Fruit fly (Drosophila melanogaster) whole organism, embryonic: ENCODE results near the gene CG3036.

Experiments
- Atf-2 ChIP-seq: fragments of 200-800 bp; sonication (Bioruptor generic); optimal IDR thresholded peaks from 2 replicates; lab custom pipeline; 2016; ENCODE audit warnings: missing biosample characterization, missing genetic modification characterization
- CG10209 ChIP-seq: fragments of 200-800 bp; sonication (Bioruptor generic); optimal IDR thresholded peaks from 3 replicates; lab custom pipeline; 2017; ENCODE audit warnings: missing biosample characterization, mild to moderate bottlenecking, missing genetic modification characterization, missing genetic modification reagents
- CG1024 ChIP-seq: fragments of 200-800 bp; sonication (Bioruptor generic); IDR thresholded peaks from 2 replicates; pipeline ENCODE4 v1.3.6; 2022; ENCODE audit warnings: missing biosample characterization, missing genetic modification characterization
- CG10366 ChIP-seq: fragments of 200-800 bp; sonication (Bioruptor generic); IDR thresholded peaks from 2 replicates; pipeline ENCODE4 v1.3.6; 2022; ENCODE audit warnings: missing biosample characterization, missing genetic modification characterization
- CG10543 ChIP-seq: fragments of 200-800 bp; sonication (Bioruptor generic); optimal IDR thresholded peaks from 3 replicates; lab custom pipeline; 2017; ENCODE audit warnings: missing biosample characterization, mild to moderate bottlenecking, missing genetic modification characterization, moderate library complexity
- CG10959 ChIP-seq: fragments of 200-800 bp; sonication (Bioruptor generic); IDR thresholded peaks from 2 replicates; pipeline ENCODE4 v1.3.6; 2022; ENCODE audit warnings: missing biosample characterization, missing genetic modification characterization
- CG11695 ChIP-seq: fragments of 200-800 bp; sonication (Bioruptor generic); IDR thresholded peaks from 3 replicates; pipeline ENCODE4 v1.3.6; 2022; ENCODE audit warnings: missing biosample characterization, missing genetic modification characterization
- CG12299 ChIP-seq: fragments of 200-800 bp; sonication (Bioruptor generic); optimal IDR thresholded peaks from 2 replicates; lab custom pipeline; 2018; ENCODE audit warnings: missing biosample characterization, mild to moderate bottlenecking, missing genetic modification characterization
- CG13123 ChIP-seq: fragments of 200-800 bp; sonication (Bioruptor generic); optimal IDR thresholded peaks from 2 replicates; lab custom pipeline; 2016; ENCODE audit warnings: missing biosample characterization, missing genetic modification characterization
- CG13424 ChIP-seq: fragments of 200-800 bp; sonication (Bioruptor generic); optimal IDR thresholded peaks from 2 replicates; lab custom pipeline; 2019; ENCODE audit warnings: missing biosample characterization, mild to moderate bottlenecking, missing genetic modification characterization, moderate library complexity
- CG15696 ChIP-seq: fragments of 200-800 bp; sonication (Bioruptor generic); optimal IDR thresholded peaks from 2 replicates; lab custom pipeline; 2019; ENCODE audit warnings: missing biosample characterization, mild to moderate bottlenecking, missing genetic modification characterization, moderate library complexity
- CG1603 ChIP-seq: fragments of 200-800 bp; sonication (Bioruptor generic); optimal IDR thresholded peaks from 2 replicates; lab custom pipeline; 2019; ENCODE audit warnings: missing biosample characterization, mild to moderate bottlenecking, missing genetic modification characterization, moderate library complexity
- CG17359 ChIP-seq: fragments of 200-800 bp; sonication (Bioruptor generic); optimal IDR thresholded peaks from 3 replicates; lab custom pipeline; 2018; ENCODE audit warnings: missing biosample characterization, mild to moderate bottlenecking, missing genetic modification characterization, moderate library complexity
- CG17361 ChIP-seq: fragments of 200-800 bp; sonication (Bioruptor generic); IDR thresholded peaks from 3 replicates; pipeline ENCODE4 v1.3.6; 2022; ENCODE audit warnings: missing biosample characterization, missing genetic modification characterization
- CG2199 ChIP-seq: fragments of 200-800 bp; sonication (Bioruptor generic); IDR thresholded peaks from 3 replicates; pipeline ENCODE4 v1.3.6; 2022; ENCODE audit warnings: missing biosample characterization, missing genetic modification characterization
- CG2712 ChIP-seq: fragments of 200-800 bp; optimal IDR thresholded peaks from 3 replicates; lab custom pipeline; 2019; ENCODE audit warnings: missing biosample characterization, mild to moderate bottlenecking, missing genetic modification characterization, moderate library complexity
- CG34376 ChIP-seq: fragments of 200-800 bp; sonication (Bioruptor generic); optimal IDR thresholded peaks from 2 replicates; lab custom pipeline; 2018; ENCODE audit warnings: missing biosample characterization, mild to moderate bottlenecking, missing genetic modification characterization
- CG4424 ChIP-seq: fragments of 200-800 bp; sonication (Bioruptor generic); optimal IDR thresholded peaks from 3 replicates; lab custom pipeline; 2016; ENCODE audit warnings: missing biosample characterization, missing genetic modification characterization
- CG4730 ChIP-seq: fragments of 200-800 bp; sonication (Bioruptor generic); IDR thresholded peaks from 2 replicates; pipeline ENCODE4 v1.3.6; 2022; ENCODE audit warnings: missing biosample characterization, missing genetic modification characterization
- CG4854 ChIP-seq: fragments of 200-800 bp; sonication (Bioruptor generic); optimal IDR thresholded peaks from 2 replicates; lab custom pipeline; 2016; ENCODE audit warnings: missing biosample characterization, missing genetic modification characterization, inconsistent platforms
- CG7271 ChIP-seq: fragments of 200-800 bp; sonication (Bioruptor generic); optimal IDR thresholded peaks from 2 replicates; lab custom pipeline; 2018; ENCODE audit warnings: missing biosample characterization, mild to moderate bottlenecking, missing genetic modification characterization, moderate library complexity
- CG7745 ChIP-seq: fragments of 200-800 bp; sonication (Bioruptor generic); optimal IDR thresholded peaks from 2 replicates; lab custom pipeline; 2018; ENCODE audit warnings: missing biosample characterization, mild to moderate bottlenecking, missing genetic modification characterization, moderate library complexity
- Chrac-16 ChIP-seq: fragments of 200-800 bp; sonication (Bioruptor generic); optimal IDR thresholded peaks from 3 replicates; lab custom pipeline; 2016; ENCODE audit warnings: missing biosample characterization, missing genetic modification characterization
- D19A ChIP-seq: fragments of 200-800 bp; optimal IDR thresholded peaks from 3 replicates; lab custom pipeline; 2019; ENCODE audit warnings: missing biosample characterization, mild to moderate bottlenecking, missing genetic modification characterization, moderate library complexity
- E2f1 ChIP-seq: fragments of 200-800 bp; sonication (Bioruptor generic); IDR thresholded peaks from 2 replicates; pipeline ENCODE4 v1.3.6; 2022; ENCODE audit warnings: missing biosample characterization, missing genetic modification characterization
- Fer2 ChIP-seq: fragments of 200-800 bp; sonication (Bioruptor generic); optimal IDR thresholded peaks from 2 replicates; lab custom pipeline; 2018; ENCODE audit warnings: missing biosample characterization, mild to moderate bottlenecking, missing genetic modification characterization, moderate library complexity
- H15 ChIP-seq: fragments of 200-800 bp; sonication (Bioruptor generic); IDR thresholded peaks from 3 replicates; pipeline ENCODE4 v1.3.6; 2022; ENCODE audit warnings: missing biosample characterization, missing genetic modification characterization
- Hr51 ChIP-seq, 2 experiments: fragments of 200-800 bp; sonication (Bioruptor generic); optimal IDR thresholded peaks; 2 replicates in 1 of 2; 3 replicates in 1 of 2; lab custom pipeline; 2016 to 2018; ENCODE audit warnings: missing biosample characterization in 2 of 2, missing genetic modification characterization in 2 of 2, mild to moderate bottlenecking in 1 of 2, moderate library complexity in 1 of 2
- Kr ChIP-seq: fragments of 200-800 bp; sonication (Bioruptor generic); optimal IDR thresholded peaks from 2 replicates; lab custom pipeline; 2017; ENCODE audit warnings: missing biosample characterization, mild to moderate bottlenecking, missing genetic modification characterization
- Lhr ChIP-seq: fragments of 200-800 bp; sonication (Bioruptor generic); optimal IDR thresholded peaks from 3 replicates; lab custom pipeline; 2017; ENCODE audit warnings: mild to moderate bottlenecking, missing biosample characterization, missing genetic modification reagents, missing genetic modification characterization
- Nf-YC ChIP-seq: fragments of 200-800 bp; optimal IDR thresholded peaks from 3 replicates; lab custom pipeline; 2019; ENCODE audit warnings: missing biosample characterization, mild to moderate bottlenecking, missing genetic modification characterization, moderate library complexity
- Oli ChIP-seq: fragments of 200-800 bp; sonication (Bioruptor generic); optimal IDR thresholded peaks from 2 replicates; lab custom pipeline; 2018; ENCODE audit warnings: missing biosample characterization, mild to moderate bottlenecking, missing genetic modification characterization, moderate library complexity
- Optix ChIP-seq: fragments of 200-800 bp; sonication (Bioruptor generic); IDR thresholded peaks from 3 replicates; pipeline ENCODE4 v1.3.6; 2022; ENCODE audit warnings: missing biosample characterization, missing genetic modification characterization
- Sox100B ChIP-seq: fragments of 200-800 bp; sonication (Bioruptor generic); optimal IDR thresholded peaks from 3 replicates; lab custom pipeline; 2018; ENCODE audit warnings: missing biosample characterization, mild to moderate bottlenecking, missing genetic modification characterization
- Xrp1 ChIP-seq: fragments of 200-800 bp; sonication (Bioruptor generic); IDR thresholded peaks from 2 replicates; pipeline ENCODE4 v1.3.6; 2022; ENCODE audit warnings: missing biosample characterization, missing genetic modification characterization
- ase ChIP-seq: fragments of 200-800 bp; sonication (Bioruptor generic); IDR thresholded peaks from 3 replicates; pipeline ENCODE4 v1.3.6; 2022; ENCODE audit warnings: missing biosample characterization, missing genetic modification characterization
- da ChIP-seq: fragments of 200-800 bp; sonication (Bioruptor generic); optimal IDR thresholded peaks from 2 replicates; lab custom pipeline; 2016; ENCODE audit warnings: missing biosample characterization, missing genetic modification characterization
- eve ChIP-seq, 2 experiments: fragments of >200 bp; optimal IDR thresholded peaks; 2 replicates each; lab custom pipeline; 2017; ENCODE audit warnings: missing biosample characterization in 2 of 2, missing genetic modification characterization in 2 of 2
- fru ChIP-seq: fragments of >200 bp; optimal IDR thresholded peaks from 2 replicates; lab custom pipeline; 2017
- ftz-f1 ChIP-seq: fragments of 200-800 bp; sonication (Bioruptor generic); optimal IDR thresholded peaks from 2 replicates; lab custom pipeline; 2016; ENCODE audit warnings: missing biosample characterization, missing genetic modification characterization
- gem ChIP-seq: fragments of 200-800 bp; sonication (Bioruptor generic); optimal IDR thresholded peaks from 2 replicates; lab custom pipeline; 2019; ENCODE audit warnings: missing biosample characterization, mild to moderate bottlenecking, missing genetic modification characterization, moderate library complexity
- h ChIP-seq: fragments of >200 bp; optimal IDR thresholded peaks from 2 replicates; lab custom pipeline; 2017
- hkb ChIP-seq, 2 experiments: fragments of 200-800 bp in 1 of 2; fragments of >200 bp in 1 of 2; sonication (Bioruptor generic) in 1 of 2; IDR thresholded peaks in 1 of 2; optimal IDR thresholded peaks in 1 of 2; 2 replicates each; pipeline versions ENCODE4 v1.3.6 to Lab custom; 2017 to 2022; ENCODE audit warnings: missing biosample characterization in 1 of 2, missing genetic modification characterization in 1 of 2
- lab ChIP-seq: fragments of 200-800 bp; sonication (Bioruptor generic); optimal IDR thresholded peaks from 3 replicates; lab custom pipeline; 2017; ENCODE audit warnings: missing biosample characterization, missing genetic modification characterization, mild to moderate bottlenecking, moderate library complexity, missing genetic modification reagents
- nerfin-2 ChIP-seq: fragments of 200-800 bp; sonication (Bioruptor generic); IDR thresholded peaks from 2 replicates; pipeline ENCODE4 v1.3.6; 2022; ENCODE audit warnings: missing biosample characterization, missing genetic modification characterization; ENCODE audit not compliant: partially characterized antibody
- otp ChIP-seq: fragments of 200-800 bp; sonication (Bioruptor generic); IDR thresholded peaks from 3 replicates; pipeline ENCODE4, ENCODE4 v1.3.6; 2022; ENCODE audit warnings: missing biosample characterization, missing genetic modification characterization
- pb ChIP-seq: fragments of 200-800 bp; sonication (Bioruptor generic); optimal IDR thresholded peaks from 3 replicates; lab custom pipeline; 2016; ENCODE audit warnings: missing biosample characterization, missing genetic modification characterization
- pho ChIP-seq: fragments of 200-800 bp; sonication (Bioruptor generic); optimal IDR thresholded peaks from 2 replicates; lab custom pipeline; 2016; ENCODE audit warnings: missing biosample characterization, missing genetic modification characterization
- sima ChIP-seq: fragments of 200-800 bp; sonication (Bioruptor generic); optimal IDR thresholded peaks from 2 replicates; lab custom pipeline; 2016; ENCODE audit warnings: missing biosample characterization, missing genetic modification characterization
- tap ChIP-seq: fragments of 200-800 bp; optimal IDR thresholded peaks from 3 replicates; lab custom pipeline; 2019; ENCODE audit warnings: missing biosample characterization, mild to moderate bottlenecking, missing genetic modification characterization, moderate library complexity
- tup ChIP-seq: fragments of 200-800 bp; sonication (Bioruptor generic); optimal IDR thresholded peaks from 2 replicates; lab custom pipeline; 2016; ENCODE audit warnings: missing biosample characterization, mild to moderate bottlenecking, missing genetic modification characterization, moderate library complexity
- z ChIP-seq: fragments of 200-800 bp; sonication (Bioruptor generic); IDR thresholded peaks from 3 replicates; pipeline ENCODE4 v1.3.6; 2022; ENCODE audit warnings: missing biosample characterization, missing genetic modification characterization

Gene CG3036

DNA sequence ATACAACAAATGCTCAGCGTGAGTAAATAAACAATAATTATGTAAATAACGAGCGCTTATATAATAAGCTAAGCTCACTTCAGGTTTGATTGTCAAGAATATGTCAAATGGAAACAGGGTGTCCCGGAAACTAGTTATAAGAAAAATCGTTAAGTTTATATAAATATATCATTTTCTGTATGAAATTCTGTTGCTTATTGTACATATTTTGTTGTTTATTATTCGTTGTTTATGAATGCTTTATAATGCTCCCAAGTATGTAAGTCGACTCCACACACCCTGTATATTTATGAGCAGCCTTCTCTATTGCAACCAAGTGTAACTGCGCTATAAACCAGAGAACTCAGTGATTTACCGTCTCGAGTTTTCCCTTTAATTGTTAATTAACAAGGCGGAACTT lies 38.6 kb downstream of the CG3036 start (continued):
- TF ChIP-seq Atf-2, result no peak
- TF ChIP-seq CG1024, result no peak
- no peak for TF ChIP-seq CG17361 (GFP tag; lab: Robert Waterston, UW)
- no peak for TF ChIP-seq otp (GFP tag; lab: Robert Waterston, UW)
- no peak for TF ChIP-seq CG10209 (GFP tag; lab: Kevin White, UChicago)
- TF ChIP-seq CG4730 (GFP tag; lab: Robert Waterston, UW), result no peak
- no peak for TF ChIP-seq eve (GFP tag; optimal IDR thresholded peaks at IDR 0.05; lab: Kevin White, UChicago)
- TF ChIP-seq gem (tag; lab: Kevin White, UChicago), result peak; percentile 49
- TF ChIP-seq Nf-YC, result no peak
- TF ChIP-seq tup (GFP tag; lab: Kevin White, UChicago), result no peak
- TF ChIP-seq CG10959 (GFP tag; lab: Robert Waterston, UW), result no peak
- TF ChIP-seq CG10543 (GFP tag; lab: Kevin White, UChicago), result no peak
- TF ChIP-seq z (GFP tag; lab: Robert Waterston, UW), result no peak
- TF ChIP-seq hkb (optimal IDR thresholded peaks at IDR 0.05; lab: Kevin White, UChicago), result no peak
- 0 out of 2 replicates have a peak, but pooled peaks have one; percentile 13 for TF ChIP-seq hkb (GFP tag; IDR thresholded peaks at IDR 0.05; lab: Robert Waterston, UW)
- no peak for TF ChIP-seq h (lab: Kevin White, UChicago)
- no peak for TF ChIP-seq CG1603 (tag; lab: Kevin White, UChicago)
- TF ChIP-seq CG13123 (GFP tag; lab: Kevin White, UChicago), result no peak
- no peak for TF ChIP-seq ase
- no peak for TF ChIP-seq D19A (tag; lab: Kevin White, UChicago)
- TF ChIP-seq CG4424, result no peak
- TF ChIP-seq CG7271 (tag; lab: Kevin White, UChicago), result no peak
- TF ChIP-seq fru (lab: Kevin White, UChicago), result no peak
- TF ChIP-seq H15, result no peak
- TF ChIP-seq CG34376 (GFP tag; lab: Kevin White, UChicago), result no peak
- TF ChIP-seq CG2712 (tag; lab: Kevin White, UChicago), result no peak
- TF ChIP-seq sima (GFP tag; lab: Kevin White, UChicago), result no peak
- TF ChIP-seq CG12299, result no peak
- no peak for TF ChIP-seq Fer2 (tag; lab: Kevin White, UChicago)
- TF ChIP-seq Chrac-16 (GFP tag; lab: Kevin White, UChicago), result no peak
- TF ChIP-seq CG13424, result peak; percentile 26
- TF ChIP-seq lab (GFP tag; lab: Kevin White, UChicago), result peak; percentile 34
- no peak for TF ChIP-seq CG17359 (tag; lab: Kevin White, UChicago)
- 0 out of 2 replicates have a peak, but pooled peaks have one; percentile 8 for TF ChIP-seq CG10366
- TF ChIP-seq Optix (GFP tag; lab: Robert Waterston, UW), result no peak
- TF ChIP-seq CG4854 (GFP tag; lab: Kevin White, UChicago), result no peak
- TF ChIP-seq Xrp1, result no peak; the same call in 1 of the 2 replicates
- no peak for TF ChIP-seq CG7745 (tag; lab: Kevin White, UChicago)
- peak; percentile 15; the same call in 1 of the 2 replicates for TF ChIP-seq E2f1 (GFP tag; lab: Robert Waterston, UW)
- no peak for TF ChIP-seq CG2199
- TF ChIP-seq Hr51 (GFP tag; optimal IDR thresholded peaks at IDR 0.05; lab: Kevin White, UChicago), result no peak
- TF ChIP-seq Oli (tag; lab: Kevin White, UChicago), result peak; percentile 19
- peak; percentile 8 for TF ChIP-seq tap (tag; lab: Kevin White, UChicago)
- TF ChIP-seq ftz-f1 (GFP tag; lab: Kevin White, UChicago), result no peak
- no peak for TF ChIP-seq da (GFP tag; lab: Kevin White, UChicago)
- no peak for TF ChIP-seq nerfin-2
- TF ChIP-seq Kr, result no peak
- 0 out of 3 replicates have a peak, but pooled peaks have one; percentile 13 for TF ChIP-seq CG11695 (GFP tag; lab: Robert Waterston, UW)
- no peak for TF ChIP-seq pho (GFP tag; lab: Kevin White, UChicago)
- TF ChIP-seq Sox100B (GFP tag; lab: Kevin White, UChicago), result no peak
- TF ChIP-seq CG15696 (tag; lab: Kevin White, UChicago), result no peak
- TF ChIP-seq Lhr (GFP tag; lab: Kevin White, UChicago), result no peak
- no peak for TF ChIP-seq pb (GFP tag; lab: Kevin White, UChicago)
